Worm (Caenorhabditis elegans): ENCODE results near the gene ttbk-7.
"Not testable (repeated sequence)": the region's sequence is repeated elsewhere in the genome, so short reads cannot be mapped to it uniquely, and the experiment has no call there.

- TF ChIP-seq ztf-29 (GFP tag; IDR thresholded peaks at IDR 0.05); flt-1 (GFP tag; IDR thresholded peaks at IDR 0.05); klf-2 (GFP tag; conservative IDR thresholded peaks at IDR 0.05); tab-1 (GFP tag; IDR thresholded peaks at IDR 0.05): not testable (repeated sequence)
Observed at ce11 chrV:12865615-12866014, 30.1 kb downstream of the ttbk-7 start, which contains the start of gene T07F10.5.

All from whole organism, midembryonic.